Fruit fly (Drosophila melanogaster): ENCODE results near the gene CG14770.
A peak's percentile ranks its signal among the peaks of the same experiment; 100 is the strongest.

The CG14770 gene

dm6 chrX:1398455-1399055, 29.5 kb downstream of the CG14770 start (continued):
- TF ChIP-seq CG31365 (tag; optimal IDR thresholded peaks at IDR 0.05), result no peak
- no peak; the same call in 1 of the 3 replicates for TF ChIP-seq ase (GFP tag; IDR thresholded peaks at IDR 0.05)
- peak; percentile 38 for TF ChIP-seq CG15696 (tag; optimal IDR thresholded peaks at IDR 0.05)
- peak; percentile 64 for TF ChIP-seq CG12391 (tag; optimal IDR thresholded peaks at IDR 0.05)
- TF ChIP-seq HLH4C (GFP tag; IDR thresholded peaks at IDR 0.05; ENCODE audit: partially characterized antibody), result no peak
- no peak for TF ChIP-seq Dll (GFP tag; IDR thresholded peaks at IDR 0.05; ENCODE audit: partially characterized antibody)
- TF ChIP-seq cg (GFP tag; optimal IDR thresholded peaks at IDR 0.05), result no peak
- TF ChIP-seq Usf (GFP tag; optimal IDR thresholded peaks at IDR 0.05), result peak; percentile 46
- TF ChIP-seq CG4707 (GFP tag; optimal IDR thresholded peaks at IDR 0.05), result peak; percentile 20
- TF ChIP-seq CG17568 (GFP tag; optimal IDR thresholded peaks at IDR 0.05), result no peak
- no peak for TF ChIP-seq run (tag; optimal IDR thresholded peaks at IDR 0.05)
- TF ChIP-seq CG2202 (tag; optimal IDR thresholded peaks at IDR 0.05), result no peak
- peak; percentile 52 for TF ChIP-seq CG9727 (GFP tag; optimal IDR thresholded peaks at IDR 0.05)
- peak; percentile 15 for TF ChIP-seq Nf-YC (tag; optimal IDR thresholded peaks at IDR 0.05)
- TF ChIP-seq da (GFP tag; optimal IDR thresholded peaks at IDR 0.05), result no peak
- TF ChIP-seq CG6689 (GFP tag; IDR thresholded peaks at IDR 0.05), result peak; percentile 73; the same call in 1 of the 2 replicates
- TF ChIP-seq CG11560 (tag; IDR thresholded peaks at IDR 0.05), result peak; percentile 51; the same call in 1 of the 3 replicates
- TF ChIP-seq fru (optimal IDR thresholded peaks at IDR 0.05), result no peak
- 0 out of 2 replicates have a peak, but pooled peaks have one; percentile 44 for TF ChIP-seq CG5953 (GFP tag; IDR thresholded peaks at IDR 0.05)
- no peak for TF ChIP-seq Bgb (GFP tag; IDR thresholded peaks at IDR 0.05; ENCODE audit: partially characterized antibody)
- peak; percentile 33 for TF ChIP-seq ems (GFP tag; optimal IDR thresholded peaks at IDR 0.05)
- TF ChIP-seq CG3065 (GFP tag; optimal IDR thresholded peaks at IDR 0.05), result no peak
- peak; percentile 57 for TF ChIP-seq croc (GFP tag; conservative IDR thresholded peaks at IDR 0.05)
- TF ChIP-seq CG14441 (GFP tag; IDR thresholded peaks at IDR 0.05), result peak; percentile 70
- TF ChIP-seq CG11398 (GFP tag; optimal IDR thresholded peaks at IDR 0.05), result peak; percentile 30
- TF ChIP-seq CG17385 (GFP tag; optimal IDR thresholded peaks at IDR 0.05), result peak; percentile 50
- peak; percentile 65 for TF ChIP-seq CG17359 (tag; optimal IDR thresholded peaks at IDR 0.05)
- no peak for TF ChIP-seq CG34376 (GFP tag; optimal IDR thresholded peaks at IDR 0.05)
- peak; percentile 32; the same call in 1 of the 3 replicates for TF ChIP-seq CG14050 (GFP tag; IDR thresholded peaks at IDR 0.05)
- TF ChIP-seq CG34422 (GFP tag; IDR thresholded peaks at IDR 0.05), result peak; percentile 53; the same call in 1 of the 3 replicates
- TF ChIP-seq CG33557 (GFP tag; optimal IDR thresholded peaks at IDR 0.05), result no peak
- no peak for TF ChIP-seq CHES-1-like (GFP tag; optimal IDR thresholded peaks at IDR 0.05)
- TF ChIP-seq tll (GFP tag; optimal IDR thresholded peaks at IDR 0.05), result no peak
- peak; percentile 55 for TF ChIP-seq CG1602 (GFP tag; optimal IDR thresholded peaks at IDR 0.05)
- no peak for TF ChIP-seq Dip2 (GFP tag; IDR thresholded peaks at IDR 0.05)
- TF ChIP-seq CG18262 (tag; optimal IDR thresholded peaks at IDR 0.05), result peak; percentile 51
- no peak for TF ChIP-seq pita (GFP tag; optimal IDR thresholded peaks at IDR 0.05)
- peak; percentile 62; the same call in 2 of the 3 replicates for TF ChIP-seq otp (GFP tag; IDR thresholded peaks at IDR 0.05)
- TF ChIP-seq gce (GFP tag; IDR thresholded peaks at IDR 0.05), result peak; percentile 15; the same call in 1 of the 3 replicates
- peak; percentile 10 for TF ChIP-seq Asciz (GFP tag; optimal IDR thresholded peaks at IDR 0.05)
- TF ChIP-seq CG12744 (GFP tag; optimal IDR thresholded peaks at IDR 0.05), result no peak
- 0 out of 2 replicates have a peak, but pooled peaks have one; percentile 44 for TF ChIP-seq CG11085 (GFP tag; IDR thresholded peaks at IDR 0.05)
- TF ChIP-seq Xbp1 (GFP tag; optimal IDR thresholded peaks at IDR 0.05), result peak; percentile 63
- TF ChIP-seq CG3995 (GFP tag; optimal IDR thresholded peaks at IDR 0.05), result no peak
- TF ChIP-seq ham (GFP tag; IDR thresholded peaks at IDR 0.05), result peak; percentile 26; the same call in 1 of the 2 replicates
- TF ChIP-seq Med (GFP tag), result peak; percentile 91
- no peak for TF ChIP-seq eyg (GFP tag; optimal IDR thresholded peaks at IDR 0.05)
- TF ChIP-seq Dref (GFP tag; IDR thresholded peaks at IDR 0.05), result no peak
- TF ChIP-seq Trl (optimal IDR thresholded peaks at IDR 0.05), result no peak
- peak; percentile 38 for TF ChIP-seq Trl (GFP tag; optimal IDR thresholded peaks at IDR 0.05)
